Worm (Caenorhabditis elegans): ENCODE results near the gene ptr-20.
A peak's percentile ranks its signal among the peaks of the same experiment; 100 is the strongest.

Gene ptr-20

DNA sequence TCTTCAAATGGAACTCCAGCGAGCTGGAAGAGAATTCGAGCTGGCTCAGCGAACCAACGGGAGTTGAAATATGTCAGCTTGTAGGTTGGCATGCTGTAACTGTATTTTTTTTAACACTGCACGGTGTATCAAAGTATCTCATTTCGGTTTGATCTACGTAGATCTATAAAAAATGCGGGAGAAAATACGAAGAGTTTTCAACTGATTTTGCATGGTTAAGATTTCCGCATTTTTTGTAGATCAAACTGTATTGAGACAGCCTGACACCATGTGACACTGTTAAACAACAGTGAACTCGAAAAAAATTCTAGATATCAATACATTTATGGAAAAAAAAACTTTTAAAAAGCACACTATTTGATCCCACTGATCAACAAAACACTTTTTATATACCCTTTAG is 20.5 kb downstream of the ptr-20 start, which contains the start of gene gst-32:
Gene gst-32 (minus strand): TSS at position 101 of the 400 bp plus-strand sequence.
- TF ChIP-seq ceh-39 (tag; optimal IDR thresholded peaks at IDR 0.05): no peak
- no peak for TF ChIP-seq cnd-1 (tag; optimal IDR thresholded peaks at IDR 0.05)
- TF ChIP-seq pha-4 (tag; optimal IDR thresholded peaks at IDR 0.05): no peak
- no peak for TF ChIP-seq unc-39 (tag; optimal IDR thresholded peaks at IDR 0.05)
- no peak for TF ChIP-seq sem-2 (GFP tag; optimal IDR thresholded peaks at IDR 0.05)

DNA sequence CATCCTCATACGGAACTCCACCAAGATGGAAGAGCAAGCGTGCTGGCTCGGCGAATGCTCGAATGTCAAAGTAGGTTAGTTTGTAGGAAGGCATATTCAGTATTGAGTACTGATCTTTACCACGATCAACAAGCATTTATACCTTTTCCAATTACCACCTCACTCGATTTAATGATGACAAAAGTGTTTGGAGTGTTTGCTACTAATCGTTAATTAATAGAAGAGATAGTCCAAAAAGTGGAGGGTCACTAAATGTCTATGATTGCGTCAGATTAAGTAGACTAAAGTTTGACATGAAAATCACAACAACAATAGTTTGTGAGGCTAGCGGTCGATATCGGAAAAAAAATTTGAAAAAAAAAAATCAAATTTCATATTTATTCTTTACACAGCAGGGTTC is 25.2 kb downstream of the ptr-20 start, which contains the start of gene gst-34:
Gene gst-34 (minus strand): TSS at position 101 of the 400 bp plus-strand sequence.
- no peak for TF ChIP-seq blmp-1 (tag; optimal IDR thresholded peaks at IDR 0.05)
- no peak for TF ChIP-seq unc-120 (tag; optimal IDR thresholded peaks at IDR 0.05; ENCODE audit: poor library complexity, severe bottlenecking)
- TF ChIP-seq sem-2 (GFP tag; optimal IDR thresholded peaks at IDR 0.05): no peak
- no peak for TF ChIP-seq nhr-2 (tag; optimal IDR thresholded peaks at IDR 0.05)
- no peak for TF ChIP-seq cnd-1 (tag; optimal IDR thresholded peaks at IDR 0.05)
- TF ChIP-seq ceh-39 (tag; optimal IDR thresholded peaks at IDR 0.05): no peak
- no peak for TF ChIP-seq M03D4.4 (tag; optimal IDR thresholded peaks at IDR 0.05)
- no peak for TF ChIP-seq ztf-11 (tag; optimal IDR thresholded peaks at IDR 0.05)
- no peak for TF ChIP-seq lin-13 (tag; optimal IDR thresholded peaks at IDR 0.05)
- TF ChIP-seq bed-3 (GFP tag; optimal IDR thresholded peaks at IDR 0.05): no peak
- TF ChIP-seq unc-62 (GFP tag; optimal IDR thresholded peaks at IDR 0.05): no peak
- TF ChIP-seq elt-3 (tag; optimal IDR thresholded peaks at IDR 0.05): no peak
- no peak for TF ChIP-seq hlh-1 (tag; optimal IDR thresholded peaks at IDR 0.05)
- no peak for TF ChIP-seq ceh-83 (GFP tag; optimal IDR thresholded peaks at IDR 0.05)
- no peak for TF ChIP-seq drap-1 (GFP tag; optimal IDR thresholded peaks at IDR 0.05)
- no peak for TF ChIP-seq elt-1 (tag; optimal IDR thresholded peaks at IDR 0.05; ENCODE audit: borderline replicate concordance, insufficient read depth)
- no peak for TF ChIP-seq ceh-43 (GFP tag; optimal IDR thresholded peaks at IDR 0.05)

- TF ChIP-seq elt-1 (tag; optimal IDR thresholded peaks at IDR 0.05; ENCODE audit: borderline replicate concordance, insufficient read depth) (no peak), bed-3 (GFP tag; optimal IDR thresholded peaks at IDR 0.05) (no peak), lin-32 (GFP tag; optimal IDR thresholded peaks at IDR 0.05) (no peak), unc-39 (tag; optimal IDR thresholded peaks at IDR 0.05) (no peak), ceh-39 (tag; optimal IDR thresholded peaks at IDR 0.05) (no peak), ceh-83 (GFP tag; optimal IDR thresholded peaks at IDR 0.05) (no peak), nhr-2 (tag; optimal IDR thresholded peaks at IDR 0.05) (no peak), M03D4.4 (tag; optimal IDR thresholded peaks at IDR 0.05) (no peak), nhr-237 (tag; optimal IDR thresholded peaks at IDR 0.05) (no peak)
Observed at ce11 chrII:15185289-15185688, 27.3 kb downstream of the ptr-20 start, which contains the start of gene gst-35. TSS of gene gst-35 (minus strand) at chrII:15185389.

- TF ChIP-seq unc-39 (tag; optimal IDR thresholded peaks at IDR 0.05) (no peak), mab-5 (tag; optimal IDR thresholded peaks at IDR 0.05) (no peak), blmp-1 (tag; optimal IDR thresholded peaks at IDR 0.05) (no peak), ztf-11 (tag; optimal IDR thresholded peaks at IDR 0.05) (no peak), M03D4.4 (tag; optimal IDR thresholded peaks at IDR 0.05) (no peak), nhr-2 (tag; optimal IDR thresholded peaks at IDR 0.05) (no peak), lin-32 (GFP tag; optimal IDR thresholded peaks at IDR 0.05) (no peak), ces-1 (GFP tag; optimal IDR thresholded peaks at IDR 0.05) (peak; percentile 18)
Observed at ce11 chrII:15189956-15190355, 32.0 kb downstream of the ptr-20 start.

ce11 chrII:15190971-15191370 is 33.0 kb downstream of the ptr-20 start:
- TF ChIP-seq pha-4 (tag; optimal IDR thresholded peaks at IDR 0.05): no peak
- no peak for TF ChIP-seq ztf-11 (tag; optimal IDR thresholded peaks at IDR 0.05)
- no peak for TF ChIP-seq mls-2 (tag; optimal IDR thresholded peaks at IDR 0.05)
- TF ChIP-seq cnd-1 (tag; optimal IDR thresholded peaks at IDR 0.05): no peak
- no peak for TF ChIP-seq flh-1 (GFP tag; optimal IDR thresholded peaks at IDR 0.05)
- no peak for TF ChIP-seq elt-3 (tag; optimal IDR thresholded peaks at IDR 0.05)
- TF ChIP-seq bed-3 (GFP tag; optimal IDR thresholded peaks at IDR 0.05): no peak
- no peak for TF ChIP-seq drap-1 (GFP tag; optimal IDR thresholded peaks at IDR 0.05)
- TF ChIP-seq nhr-237 (tag; optimal IDR thresholded peaks at IDR 0.05): no peak
- TF ChIP-seq snpc-4 (tag; optimal IDR thresholded peaks at IDR 0.05): no peak

DNA sequence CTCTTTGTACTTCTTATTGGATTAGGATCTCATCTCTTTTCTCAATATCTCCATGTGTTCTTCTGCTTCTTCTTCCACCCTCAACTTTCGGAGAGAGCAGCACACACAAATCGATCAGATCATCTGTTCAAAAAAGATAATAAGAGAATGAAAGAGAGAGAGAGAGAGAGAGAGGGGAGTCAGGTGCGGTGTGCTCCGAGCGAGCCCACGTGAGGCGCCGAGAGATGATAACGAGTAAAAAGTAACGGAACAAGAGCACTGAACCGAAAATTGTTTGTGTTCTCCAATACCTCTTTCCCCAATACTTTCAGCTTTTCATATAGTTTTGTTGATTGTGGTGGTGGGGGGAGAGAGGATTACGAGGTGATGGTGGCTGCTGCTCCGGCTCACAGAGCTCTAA is 36.0 kb downstream of the ptr-20 start:
- TF ChIP-seq unc-120 (tag; optimal IDR thresholded peaks at IDR 0.05; ENCODE audit: poor library complexity, severe bottlenecking) (peak; percentile 3), hlh-1 (tag; optimal IDR thresholded peaks at IDR 0.05) (peak; percentile 55), nhr-28 (tag; optimal IDR thresholded peaks at IDR 0.05) (no peak), unc-39 (tag; optimal IDR thresholded peaks at IDR 0.05) (no peak)

All from whole organism, mixed stage, embryonic.